Worm (Caenorhabditis elegans) whole organism, L4 larva: ENCODE data around the gene tbb-1.
"Not testable (repeated sequence)": the region's sequence is repeated elsewhere in the genome, so short reads cannot be mapped to it uniquely, and the experiment has no call there.

ENCODE experiments used
- F10B5.3 ChIP-seq: sonication (generic microtip); optimal IDR thresholded peaks from 2 replicates; lab custom pipeline; 2016; ENCODE audit warnings: mild to moderate bottlenecking, missing genetic modification characterization, missing compliant biosample characterization
- F37D6.2 ChIP-seq: sonication (generic microtip); optimal IDR thresholded peaks from 2 replicates; lab custom pipeline; 2016; ENCODE audit warnings: mild to moderate bottlenecking, missing genetic modification characterization, missing compliant biosample characterization
- F49E8.2 ChIP-seq: sonication (generic microtip); optimal IDR thresholded peaks from 2 replicates; lab custom pipeline; 2016; ENCODE audit warnings: missing compliant biosample characterization, mild to moderate bottlenecking, missing genetic modification characterization, borderline replicate concordance
- T26A8.4 ChIP-seq: fragments of 200-800 bp; sonication (Bioruptor generic); IDR thresholded peaks from 2 replicates; pipeline ENCODE4 v1.3.6; 2022; ENCODE audit warnings: missing genetic modification characterization, missing compliant biosample characterization
- Y48G9A.11 ChIP-seq: fragments of 200-800 bp; sonication (Bioruptor generic); IDR thresholded peaks from 2 replicates; pipeline ENCODE4 v1.3.6; 2022; ENCODE audit warnings: missing genetic modification reagents, missing genetic modification characterization, missing compliant biosample characterization
- aha-1 ChIP-seq: fragments of 150-350 bp; peaks from one replicate; lab custom pipeline; 2014; ENCODE audit warnings: missing biosample characterization, missing genetic modification characterization
- ama-1 ChIP-seq: fragments of 150-350 bp; optimal IDR thresholded peaks from 2 replicates; lab custom pipeline; 2014; ENCODE audit warnings: inconsistent platforms, mixed read lengths
- arid-1 ChIP-seq: fragments of 200-800 bp; sonication (Bioruptor generic); conservative IDR thresholded peaks from 2 replicates; pipeline ENCODE4 v1.3.6; 2022; ENCODE audit warnings: missing genetic modification reagents, missing genetic modification characterization, missing compliant biosample characterization
- ceh-28 ChIP-seq: fragments of 150-350 bp; optimal IDR thresholded peaks from 2 replicates; lab custom pipeline; 2014; ENCODE audit warnings: missing biosample characterization, missing genetic modification reagents, missing genetic modification characterization
- ceh-44 ChIP-seq: fragments of 200-800 bp; sonication (Bioruptor generic); IDR thresholded peaks from 2 replicates; pipeline ENCODE4 v1.3.6; 2022; ENCODE audit warnings: missing genetic modification reagents, missing genetic modification characterization, missing compliant biosample characterization
- ceh-62 ChIP-seq: sonication (generic microtip); optimal IDR thresholded peaks from 2 replicates; lab custom pipeline; 2017; ENCODE audit warnings: missing biosample characterization, missing genetic modification characterization
- ceh-82 ChIP-seq: sonication (generic microtip); optimal IDR thresholded peaks from 2 replicates; lab custom pipeline; 2017; ENCODE audit warnings: missing biosample characterization, missing genetic modification characterization
- ces-1 ChIP-seq: fragments of 150-350 bp; sonication (generic microtip); optimal IDR thresholded peaks from 4 replicates; lab custom pipeline; 2014; ENCODE audit warnings: missing biosample characterization, missing genetic modification reagents, missing genetic modification characterization
- daf-16 ChIP-seq, 3 experiments: sonication (generic microtip); optimal IDR thresholded peaks; 2 replicates each; lab custom pipeline; 2016 to 2017; ENCODE audit warnings: missing genetic modification characterization in 3 of 3, missing genetic modification reagents in 3 of 3, mild to moderate bottlenecking in 2 of 3, missing compliant biosample characterization in 2 of 3, missing biosample characterization in 1 of 3, moderate library complexity in 1 of 3
- dmd-6 ChIP-seq: fragments of 200-800 bp; sonication (Bioruptor generic); IDR thresholded peaks from 2 replicates; pipeline ENCODE4 v1.3.6; 2022; ENCODE audit warnings: missing genetic modification reagents, missing genetic modification characterization, missing compliant biosample characterization
- dmd-9 ChIP-seq: fragments of 200-800 bp; sonication (Bioruptor generic); IDR thresholded peaks from 2 replicates; pipeline ENCODE4 v1.3.6; 2022; ENCODE audit warnings: missing genetic modification reagents, missing genetic modification characterization, missing compliant biosample characterization
- dpl-1 ChIP-seq: fragments of 150-350 bp; optimal IDR thresholded peaks from 2 replicates; lab custom pipeline; 2014; ENCODE audit warnings: missing biosample characterization, missing genetic modification reagents, missing genetic modification characterization
- egl-43 ChIP-seq: fragments of 200-800 bp; sonication (Bioruptor generic); IDR thresholded peaks from 2 replicates; pipeline ENCODE4 v1.3.6; 2022; ENCODE audit warnings: missing genetic modification reagents, missing genetic modification characterization, missing compliant biosample characterization
- hif-1 ChIP-seq, 2 experiments: sonication (generic microtip); optimal IDR thresholded peaks; 2 replicates each; lab custom pipeline; 2016 to 2017; ENCODE audit warnings: missing compliant biosample characterization in 2 of 2, missing genetic modification characterization in 2 of 2, missing genetic modification reagents in 2 of 2, missing genotype in 2 of 2, mild to moderate bottlenecking in 1 of 2
- hlh-11 ChIP-seq: fragments of 200-800 bp; sonication (Bioruptor generic); optimal IDR thresholded peaks from 2 replicates; lab custom pipeline; 2018; ENCODE audit warnings: mild to moderate bottlenecking, missing genetic modification characterization, missing compliant biosample characterization
- hmg-1.1 ChIP-seq: fragments of 200-800 bp; sonication (Bioruptor generic); IDR thresholded peaks from 2 replicates; pipeline ENCODE4 v1.3.6; 2022; ENCODE audit warnings: missing genetic modification reagents, missing genetic modification characterization, missing compliant biosample characterization
- lin-1 ChIP-seq: fragments of 200-800 bp; sonication (Bioruptor generic); IDR thresholded peaks from 2 replicates; pipeline ENCODE4 v1.3.6; 2022; ENCODE audit warnings: missing genetic modification reagents, missing genetic modification characterization, missing compliant biosample characterization
- lin-38 ChIP-seq: fragments of 200-800 bp; sonication (Bioruptor generic); IDR thresholded peaks from 2 replicates; pipeline ENCODE4 v1.3.6; 2022; ENCODE audit warnings: missing genetic modification reagents, missing genetic modification characterization, missing compliant biosample characterization
- lsy-2 ChIP-seq, 2 experiments: fragments of 150-350 bp in 1 of 2; sonication (generic microtip) in 1 of 2; optimal IDR thresholded peaks; 2 replicates each; lab custom pipeline; 2014 to 2017; ENCODE audit warnings: missing biosample characterization in 2 of 2, missing genetic modification characterization in 2 of 2
- madf-9 ChIP-seq: fragments of 200-800 bp; sonication (Bioruptor generic); conservative IDR thresholded peaks from 2 replicates; pipeline ENCODE4 v1.3.6; 2022; ENCODE audit warnings: missing genetic modification reagents, missing genetic modification characterization, missing compliant biosample characterization
- mdl-1 ChIP-seq, 2 experiments: fragments of 150-350 bp in 1 of 2; sonication (generic microtip) in 1 of 2; optimal IDR thresholded peaks; 2 replicates each; lab custom pipeline; 2014 to 2017; ENCODE audit warnings: missing biosample characterization in 2 of 2, missing genetic modification characterization in 2 of 2
- mep-1 ChIP-seq: fragments of 150-350 bp; sonication (generic microtip); optimal IDR thresholded peaks from 3 replicates; lab custom pipeline; 2014; ENCODE audit warnings: missing biosample characterization, missing genetic modification characterization
- mes-2 ChIP-seq: sonication (generic microtip); optimal IDR thresholded peaks from 2 replicates; lab custom pipeline; 2016; ENCODE audit warnings: missing genotype, mild to moderate bottlenecking, missing genetic modification characterization, missing compliant biosample characterization; ENCODE audit not compliant: poor library complexity, severe bottlenecking
- mxl-2 ChIP-seq: fragments of 200-800 bp; sonication (Bioruptor generic); conservative IDR thresholded peaks from 2 replicates; pipeline ENCODE4 v1.3.6; 2022; ENCODE audit warnings: missing genetic modification reagents, missing genetic modification characterization, missing compliant biosample characterization
- mxl-3 ChIP-seq: fragments of 200-800 bp; sonication (Bioruptor generic); optimal IDR thresholded peaks from 2 replicates; lab custom pipeline; 2018; ENCODE audit warnings: mild to moderate bottlenecking, missing genetic modification characterization, missing compliant biosample characterization
- nhr-102 ChIP-seq: sonication (generic microtip); optimal IDR thresholded peaks from 2 replicates; lab custom pipeline; 2016; ENCODE audit warnings: mild to moderate bottlenecking, missing genetic modification characterization, moderate library complexity, missing compliant biosample characterization
- nhr-11 ChIP-seq: fragments of 150-350 bp; optimal IDR thresholded peaks from 2 replicates; lab custom pipeline; 2014; ENCODE audit warnings: missing biosample characterization, missing genetic modification characterization
- nhr-25 ChIP-seq: sonication (generic microtip); optimal IDR thresholded peaks from 2 replicates; lab custom pipeline; 2017; ENCODE audit warnings: missing genetic modification characterization, mild to moderate bottlenecking, missing compliant biosample characterization, antibody characterized with exemption, moderate library complexity, borderline replicate concordance; ENCODE audit not compliant: insufficient read depth
- nhr-28 ChIP-seq: fragments of 150-350 bp; optimal IDR thresholded peaks from 2 replicates; lab custom pipeline; 2014; ENCODE audit warnings: missing biosample characterization, missing genetic modification characterization
- nhr-41 ChIP-seq: fragments of 200-800 bp; sonication (Bioruptor generic); IDR thresholded peaks from 2 replicates; pipeline ENCODE4 v1.3.6; 2022; ENCODE audit warnings: missing genetic modification reagents, missing genetic modification characterization, missing compliant biosample characterization
- nhr-6 ChIP-seq: fragments of 150-350 bp; optimal IDR thresholded peaks from 2 replicates; lab custom pipeline; 2014; ENCODE audit warnings: missing biosample characterization, missing genetic modification characterization
- pha-4 ChIP-seq, 2 experiments: fragments of 150-350 bp in 1 of 2; fragments of 200-800 bp in 1 of 2; sonication (Bioruptor generic) in 1 of 2; IDR thresholded peaks in 1 of 2; optimal IDR thresholded peaks in 1 of 2; 2 replicates each; pipeline versions ENCODE4 v1.3.6 to Lab custom; 2014 to 2022; ENCODE audit warnings: missing genetic modification characterization in 2 of 2, missing genetic modification reagents in 2 of 2, missing biosample characterization in 1 of 2, missing compliant biosample characterization in 1 of 2
- rbr-2 ChIP-seq: sonication (generic microtip); optimal IDR thresholded peaks from 2 replicates; lab custom pipeline; 2016; ENCODE audit warnings: missing genotype, missing genetic modification characterization, missing compliant biosample characterization
- snpc-1.2 ChIP-seq: fragments of 200-800 bp; sonication (Bioruptor generic); IDR thresholded peaks from 2 replicates; pipeline ENCODE4 v1.3.6; 2022; ENCODE audit warnings: missing genetic modification reagents, missing genetic modification characterization, missing compliant biosample characterization
- spr-3 ChIP-seq: fragments of 200-800 bp; sonication (Bioruptor generic); optimal IDR thresholded peaks from 2 replicates; lab custom pipeline; 2018; ENCODE audit warnings: mild to moderate bottlenecking, missing genetic modification characterization, missing compliant biosample characterization
- vab-7 ChIP-seq: fragments of 200-800 bp; sonication (Bioruptor generic); IDR thresholded peaks from 2 replicates; pipeline ENCODE4 v1.3.6; 2022; ENCODE audit warnings: missing genetic modification reagents, missing genetic modification characterization, missing compliant biosample characterization
- ztf-11 ChIP-seq: fragments of 150-350 bp; optimal IDR thresholded peaks from 2 replicates; lab custom pipeline; 2014; ENCODE audit warnings: missing biosample characterization, missing genetic modification characterization
- ztf-7 ChIP-seq: fragments of 150-350 bp; optimal IDR thresholded peaks from 2 replicates; lab custom pipeline; 2014; ENCODE audit warnings: missing biosample characterization, missing genetic modification characterization

Gene tbb-1

DNA sequence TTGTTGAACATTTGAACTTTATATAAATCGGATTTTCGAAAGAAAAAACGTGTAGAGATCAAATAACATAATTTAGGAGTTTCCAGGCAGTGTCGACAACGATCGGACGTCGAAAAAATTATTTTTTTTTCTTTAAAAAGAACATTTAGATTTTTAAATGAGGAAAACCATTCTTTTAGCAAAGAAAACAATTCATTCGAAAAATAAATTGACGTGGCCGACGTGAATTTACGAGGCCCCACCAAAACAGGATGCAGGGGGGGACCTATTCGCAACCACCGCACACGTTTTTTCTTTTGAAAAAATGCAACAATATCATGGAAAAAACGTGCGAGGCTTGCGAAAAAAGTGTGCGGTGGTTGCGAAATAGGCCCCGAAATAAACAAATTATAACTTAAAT, 7.8 kb upstream of the tbb-1 start, which contains the start of gene enu-3.6:
Gene enu-3.6, plus strand, starts transcription at position 392 of the 400 bp plus-strand sequence.
- TF ChIP-seq T26A8.4 (GFP tag; lab: Robert Waterston, UW) (0 out of 2 replicates have a peak, but pooled peaks have one; percentile 21), arid-1 (GFP tag; lab: Robert Waterston, UW) (0 out of 2 replicates have a peak, but pooled peaks have one; percentile 62), lin-38 (GFP tag; lab: Robert Waterston, UW) (peak; percentile 63), snpc-1.2 (GFP tag; lab: Robert Waterston, UW) (0 out of 2 replicates have a peak, but pooled peaks have one; percentile 17), pha-4 (GFP tag; IDR thresholded peaks at IDR 0.05; lab: Robert Waterston, UW) (peak; percentile 52; the same call in 1 of the 2 replicates), F49E8.2 (tag; lab: Kevin White, UChicago) (peak; percentile 7), egl-43 (0 out of 2 replicates have a peak, but pooled peaks have one; percentile 40)
- not testable (repeated sequence) for TF ChIP-seq pha-4 (tag; optimal IDR thresholded peaks at IDR 0.05; lab: Kevin White, UChicago)

- TF ChIP-seq Y48G9A.11 (GFP tag; lab: Robert Waterston, UW): peak; percentile 67
- TF ChIP-seq F10B5.3 (tag; lab: Kevin White, UChicago): no peak
- peak; percentile 98 for TF ChIP-seq aha-1 (tag; lab: Kevin White, UChicago)
- peak; percentile 79 for TF ChIP-seq mep-1 (tag; lab: Kevin White, UChicago)
- TF ChIP-seq dmd-6 (GFP tag; lab: Robert Waterston, UW): peak; percentile 58
- TF ChIP-seq lsy-2 (tag; optimal IDR thresholded peaks at IDR 0.05; lab: Kevin White, UChicago): peak in 1 of 2 experiments; percentile 85
- TF ChIP-seq ceh-28: peak; percentile 48
- TF ChIP-seq mxl-3 (GFP tag; lab: Kevin White, UChicago): peak; percentile 9
- TF ChIP-seq nhr-41 (GFP tag; lab: Robert Waterston, UW): no peak
- TF ChIP-seq nhr-11: peak; percentile 68
- peak; percentile 13 for TF ChIP-seq nhr-25 (tag; lab: Kevin White, UChicago)
- TF ChIP-seq nhr-102 (tag; lab: Kevin White, UChicago): peak; percentile 12
- TF ChIP-seq lin-1: no peak
- peak; percentile 84 for TF ChIP-seq mes-2
- TF ChIP-seq ama-1 (lab: Kevin White, UChicago): peak; percentile 27
- TF ChIP-seq F49E8.2 (tag; lab: Kevin White, UChicago): peak; percentile 44
- peak in 1 of 2 experiments; percentile 54 for TF ChIP-seq hif-1 (tag; optimal IDR thresholded peaks at IDR 0.05; lab: Kevin White, UChicago)
- TF ChIP-seq madf-9 (GFP tag; lab: Robert Waterston, UW): 0 out of 2 replicates have a peak, but pooled peaks have one; percentile 19
- peak in 1 of 2 experiments; percentile 45 for TF ChIP-seq mdl-1 (tag; optimal IDR thresholded peaks at IDR 0.05; lab: Kevin White, UChicago)
- TF ChIP-seq pha-4 (GFP tag; IDR thresholded peaks at IDR 0.05; lab: Robert Waterston, UW): no peak
- peak; percentile 25 for TF ChIP-seq pha-4 (tag; optimal IDR thresholded peaks at IDR 0.05; lab: Kevin White, UChicago)
- 0 out of 2 replicates have a peak, but pooled peaks have one; percentile 49 for TF ChIP-seq ceh-44
- TF ChIP-seq lin-38 (GFP tag; lab: Robert Waterston, UW): peak; percentile 86
- peak; percentile 58 for TF ChIP-seq hlh-11 (tag; lab: Kevin White, UChicago)
- TF ChIP-seq hmg-1.1 (GFP tag; lab: Robert Waterston, UW): peak; percentile 79
- TF ChIP-seq rbr-2: peak; percentile 73
- peak; percentile 59; the same call in 1 of the 2 replicates for TF ChIP-seq dmd-9
- TF ChIP-seq nhr-28 (tag; lab: Kevin White, UChicago): peak; percentile 54
- TF ChIP-seq ztf-11 (tag; lab: Kevin White, UChicago): no peak
- TF ChIP-seq nhr-6: peak; percentile 33
- no peak for TF ChIP-seq ceh-82 (tag; lab: Kevin White, UChicago)
- TF ChIP-seq ces-1 (GFP tag; lab: Kevin White, UChicago): no peak
- TF ChIP-seq arid-1 (GFP tag; lab: Robert Waterston, UW): peak; percentile 39; the same call in 1 of the 2 replicates
- TF ChIP-seq ceh-62 (tag; lab: Kevin White, UChicago): no peak
- no peak for TF ChIP-seq ztf-7 (tag; lab: Kevin White, UChicago)
- peak; percentile 68 for TF ChIP-seq vab-7
- TF ChIP-seq dpl-1 (GFP tag; lab: Kevin White, UChicago): peak; percentile 87
- no peak for TF ChIP-seq daf-16 (GFP tag; optimal IDR thresholded peaks at IDR 0.05; lab: Kevin White, UChicago)
- peak; percentile 46 for TF ChIP-seq daf-16 (tag; optimal IDR thresholded peaks at IDR 0.05; lab: Kevin White, UChicago)
- TF ChIP-seq mxl-2 (GFP tag; lab: Robert Waterston, UW): no peak
- no peak for TF ChIP-seq spr-3 (GFP tag; lab: Kevin White, UChicago)
- TF ChIP-seq F37D6.2 (tag; lab: Kevin White, UChicago): peak; percentile 15
Observed at ce11 chrIII:10747620-10748479, 5.6 kb upstream of the tbb-1 start, which contains the start of the genes ran-1 and dkc-1. Gene ran-1 (minus strand): TSS chrIII:10747728. Gene dkc-1 (plus strand): TSS chrIII:10748429.
